Worm (Caenorhabditis elegans) whole organism, L3 larva: Measurements from ENCODE around the gene clu-1.

Source experiments
- R02D3.7 ChIP-seq: fragments of 150-350 bp; optimal IDR thresholded peaks from 2 replicates; lab custom pipeline; 2014; ENCODE audit warnings: missing biosample characterization, missing genetic modification characterization
- aly-2 ChIP-seq: fragments of 150-350 bp; optimal IDR thresholded peaks from 2 replicates; lab custom pipeline; 2014; ENCODE audit warnings: missing biosample characterization, missing genetic modification characterization
- ama-1 ChIP-seq: fragments of 150-350 bp; optimal IDR thresholded peaks from 2 replicates; lab custom pipeline; 2018
- egl-27 ChIP-seq: sonication (generic microtip); optimal IDR thresholded peaks from 4 replicates; lab custom pipeline; 2017; ENCODE audit warnings: missing biosample characterization, missing genetic modification reagents, missing genetic modification characterization
- elt-1 ChIP-seq: fragments of 150-350 bp; optimal IDR thresholded peaks from 2 replicates; lab custom pipeline; 2014; ENCODE audit warnings: missing biosample characterization, missing genetic modification characterization
- fkh-10 ChIP-seq: sonication (generic microtip); optimal IDR thresholded peaks from 2 replicates; lab custom pipeline; 2017; ENCODE audit warnings: missing biosample characterization, missing genetic modification reagents, missing genetic modification characterization
- lin-39 ChIP-seq: fragments of 150-350 bp; optimal IDR thresholded peaks from 2 replicates; lab custom pipeline; 2018; ENCODE audit warnings: missing biosample characterization, missing genetic modification reagents, missing genetic modification characterization
- mdl-1 ChIP-seq: fragments of 150-350 bp; optimal IDR thresholded peaks from 2 replicates; lab custom pipeline; 2014; ENCODE audit warnings: missing biosample characterization, missing genetic modification characterization
- nhr-11 ChIP-seq: fragments of 150-350 bp; optimal IDR thresholded peaks from 2 replicates; lab custom pipeline; 2014; ENCODE audit warnings: missing biosample characterization, missing genetic modification characterization
- nhr-76 ChIP-seq: fragments of 150-350 bp; sonication (generic microtip); optimal IDR thresholded peaks from 5 replicates; lab custom pipeline; 2014; ENCODE audit warnings: missing biosample characterization, missing genetic modification characterization
- pha-4 ChIP-seq: fragments of 150-350 bp; optimal IDR thresholded peaks from 2 replicates; lab custom pipeline; 2014; ENCODE audit warnings: missing biosample characterization, missing genetic modification reagents, missing genetic modification characterization
- pqm-1 ChIP-seq: fragments of 150-350 bp; optimal IDR thresholded peaks from 2 replicates; lab custom pipeline; 2017; ENCODE audit warnings: missing biosample characterization, missing genetic modification characterization, inconsistent platforms
- snpc-4 ChIP-seq: fragments of 150-350 bp; optimal IDR thresholded peaks from 2 replicates; lab custom pipeline; 2014; ENCODE audit warnings: missing biosample characterization, missing genetic modification characterization
- ztf-4 ChIP-seq: fragments of 150-350 bp; optimal IDR thresholded peaks from 2 replicates; lab custom pipeline; 2014; ENCODE audit warnings: missing biosample characterization, missing genetic modification characterization

- TF ChIP-seq nhr-11 (tag; lab: Kevin White, UChicago) (no peak), pha-4 (tag; lab: Kevin White, UChicago) (no peak), snpc-4 (tag; lab: Kevin White, UChicago) (no peak), ztf-4 (tag; lab: Kevin White, UChicago) (no peak), elt-1 (tag; lab: Kevin White, UChicago) (no peak), mdl-1 (no peak), R02D3.7 (tag; lab: Kevin White, UChicago) (no peak), nhr-76 (no peak), egl-27 (tag; lab: Kevin White, UChicago) (no peak), lin-39 (tag; lab: Kevin White, UChicago) (no peak), pqm-1 (no peak), ama-1 (lab: Kevin White, UChicago) (no peak), aly-2 (tag; lab: Kevin White, UChicago) (no peak), fkh-10 (GFP tag; lab: Kevin White, UChicago) (no peak)
These were observed 5.6 kb upstream of the clu-1 start, which contains the start of gene ZK1098.6 for ce11 chrIII:9526851-9527250.
